Fruit fly (Drosophila melanogaster): Measurements from ENCODE around the gene CG18809.

Gene CG18809

DNA sequence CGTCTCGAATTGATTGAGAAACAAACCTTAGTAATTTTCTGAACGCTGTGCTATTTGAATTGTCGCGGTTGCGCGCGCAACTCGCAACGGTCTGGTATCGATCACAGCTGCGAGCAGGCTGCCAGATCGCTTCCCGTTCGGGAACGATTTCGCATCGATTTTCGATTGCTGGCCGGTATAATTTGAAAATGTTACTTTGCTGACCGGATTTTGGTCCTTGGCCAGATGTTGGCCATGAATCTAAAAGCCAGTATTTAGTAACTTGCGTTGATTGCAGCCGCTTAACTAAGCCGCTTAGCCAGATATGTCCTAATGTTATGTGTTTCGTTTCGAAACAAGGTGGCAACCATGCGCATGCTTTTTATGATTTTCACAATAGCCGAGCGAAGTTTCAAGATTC, 4.4 kb upstream of the CG18809 start (continued):
- TF ChIP-seq CG10979 (tag; optimal IDR thresholded peaks at IDR 0.05) = no peak
- no peak for TF ChIP-seq Hmx (GFP tag; optimal IDR thresholded peaks at IDR 0.05)
- TF ChIP-seq HLH4C (GFP tag; IDR thresholded peaks at IDR 0.05; ENCODE audit: partially characterized antibody) = peak; percentile 24; the same call in 1 of the 3 replicates
- TF ChIP-seq Fer2 (tag; optimal IDR thresholded peaks at IDR 0.05) = no peak
- no peak for TF ChIP-seq NK7.1 (GFP tag; optimal IDR thresholded peaks at IDR 0.05)
- TF ChIP-seq Hmr (GFP tag; optimal IDR thresholded peaks at IDR 0.05) = peak; percentile 16
- no peak for TF ChIP-seq CG30431 (GFP tag; optimal IDR thresholded peaks at IDR 0.05)
- peak; percentile 6 for TF ChIP-seq ind (GFP tag; optimal IDR thresholded peaks at IDR 0.05)
- no peak for TF ChIP-seq C15 (GFP tag; IDR thresholded peaks at IDR 0.05)
- no peak for TF ChIP-seq CG14965 (GFP tag; optimal IDR thresholded peaks at IDR 0.05; ENCODE audit: borderline replicate concordance)

DNA sequence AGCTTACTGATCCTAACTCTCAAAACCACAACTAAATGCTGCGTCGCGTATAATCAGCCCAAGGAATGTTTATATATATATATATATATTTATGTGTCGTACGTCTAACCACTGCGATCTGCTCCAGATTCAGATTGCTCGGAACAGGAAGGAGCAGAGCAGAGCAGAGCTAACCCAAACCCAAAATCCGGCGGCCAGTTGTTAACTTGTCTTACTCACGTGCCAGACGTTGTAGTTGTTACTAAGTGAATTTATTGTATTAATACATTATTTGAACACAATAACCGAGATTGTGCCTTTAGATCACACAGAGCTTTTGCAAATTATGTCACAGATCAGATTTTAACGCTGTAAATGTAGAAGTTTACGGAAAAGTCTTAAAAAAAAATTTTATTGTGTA, 3.9 kb upstream of the CG18809 start, which contains the start of gene Alr:
Alr (plus strand) TSS at position 301 of the 400 bp plus-strand sequence.
- TF ChIP-seq repo (GFP tag; optimal IDR thresholded peaks at IDR 0.05) (no peak), chn (GFP tag; optimal IDR thresholded peaks at IDR 0.05) (no peak), CG2116 (GFP tag; optimal IDR thresholded peaks at IDR 0.05) (no peak), twi (tag; optimal IDR thresholded peaks at IDR 0.05) (no peak), CG1792 (GFP tag; optimal IDR thresholded peaks at IDR 0.05) (no peak), croc (GFP tag; conservative IDR thresholded peaks at IDR 0.05) (no peak), amos (GFP tag; IDR thresholded peaks at IDR 0.05; ENCODE audit: partially characterized antibody) (no peak), klu (GFP tag; IDR thresholded peaks at IDR 0.05) (no peak), slou (GFP tag; optimal IDR thresholded peaks at IDR 0.05) (no peak), Mes4 (GFP tag; optimal IDR thresholded peaks at IDR 0.05) (no peak)

DNA sequence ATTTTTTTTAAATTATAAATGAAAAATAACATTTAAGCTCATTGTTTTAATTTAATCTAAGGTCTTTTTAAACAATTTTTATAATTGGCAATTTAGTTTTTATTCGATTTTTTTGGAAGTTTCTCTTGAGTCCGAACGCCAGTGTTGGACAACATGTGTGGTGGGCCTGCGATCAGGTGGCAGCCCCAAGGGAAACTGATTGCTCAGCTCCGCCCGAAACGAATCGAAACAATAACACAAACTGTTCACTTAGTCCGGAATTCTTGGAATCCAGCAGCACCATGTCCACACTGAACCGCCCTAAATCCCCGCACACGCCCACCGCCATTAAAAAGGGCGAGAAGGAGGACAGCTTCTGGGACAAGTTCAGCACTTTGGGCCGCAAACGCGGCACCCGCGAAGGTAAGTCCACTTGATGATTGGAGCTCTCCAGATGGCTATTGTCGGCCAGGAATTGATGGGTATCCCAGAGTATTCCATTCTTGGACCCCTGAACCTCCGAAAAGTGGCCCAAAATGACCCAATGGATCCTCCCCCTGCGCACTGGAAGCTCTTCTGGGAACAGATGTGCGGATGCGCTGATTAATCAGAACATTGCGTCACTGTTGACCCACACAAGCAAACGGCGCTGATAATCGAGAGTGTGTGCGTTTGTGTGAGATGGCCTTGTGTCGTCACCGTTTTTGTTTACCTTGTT, 1.9 kb upstream of the CG18809 start, which contains the start of gene parvin:
parvin (plus strand) TSS at position 134 of the 697 bp plus-strand sequence.
- TF ChIP-seq CG4617 (GFP tag; optimal IDR thresholded peaks at IDR 0.05; ENCODE audit: borderline replicate concordance) = peak; percentile 30
- TF ChIP-seq Dek (tag; optimal IDR thresholded peaks at IDR 0.05) = no peak
- peak; percentile 45; the same call in 1 of the 2 replicates for TF ChIP-seq Dref (GFP tag; IDR thresholded peaks at IDR 0.05)
- no peak for TF ChIP-seq CG17829 (tag; optimal IDR thresholded peaks at IDR 0.05)
- TF ChIP-seq CG15514 (GFP tag; optimal IDR thresholded peaks at IDR 0.05) = peak; percentile 36
- peak; percentile 37 for TF ChIP-seq pzg (GFP tag; optimal IDR thresholded peaks at IDR 0.05)
- no peak for TF ChIP-seq CG34224 (GFP tag; IDR thresholded peaks at IDR 0.05; ENCODE audit: partially characterized antibody)
- no peak for TF ChIP-seq Mes4 (GFP tag; optimal IDR thresholded peaks at IDR 0.05)
- TF ChIP-seq MESR4 (GFP tag; optimal IDR thresholded peaks at IDR 0.05) = peak; percentile 86
- TF ChIP-seq CG2889 (GFP tag; IDR thresholded peaks at IDR 0.05) = no peak
- TF ChIP-seq Drgx (GFP tag; IDR thresholded peaks at IDR 0.05) = no peak
- TF ChIP-seq Ets97D (GFP tag; optimal IDR thresholded peaks at IDR 0.05) = peak; percentile 5
- peak; percentile 69 for TF ChIP-seq ftz-f1 (GFP tag; optimal IDR thresholded peaks at IDR 0.05)
- TF ChIP-seq gsb-n (tag; optimal IDR thresholded peaks at IDR 0.05) = peak; percentile 51
- TF ChIP-seq tx (GFP tag; optimal IDR thresholded peaks at IDR 0.05) = peak; percentile 52
- TF ChIP-seq Rx (GFP tag; IDR thresholded peaks at IDR 0.05) = no peak
- peak; percentile 18; the same call in 1 of the 2 replicates for TF ChIP-seq unc-4 (GFP tag; IDR thresholded peaks at IDR 0.05; ENCODE audit: partially characterized antibody)
- TF ChIP-seq Chrac-16 (GFP tag; optimal IDR thresholded peaks at IDR 0.05) = no peak
- TF ChIP-seq CG32772 (GFP tag; IDR thresholded peaks at IDR 0.05) = no peak
- TF ChIP-seq CG10267 (tag; optimal IDR thresholded peaks at IDR 0.05) = peak; percentile 79
- TF ChIP-seq CG8089 (GFP tag; optimal IDR thresholded peaks at IDR 0.05) = no peak
- no peak for TF ChIP-seq ATbp (GFP tag; optimal IDR thresholded peaks at IDR 0.05)
- TF ChIP-seq CG16813 (GFP tag; IDR thresholded peaks at IDR 0.05; ENCODE audit: partially characterized antibody) = no peak
- TF ChIP-seq CG1603 (tag; optimal IDR thresholded peaks at IDR 0.05) = no peak
- TF ChIP-seq bowl (GFP tag; IDR thresholded peaks at IDR 0.05) = no peak
- TF ChIP-seq D19A (tag; optimal IDR thresholded peaks at IDR 0.05) = no peak
- TF ChIP-seq CHES-1-like (GFP tag; optimal IDR thresholded peaks at IDR 0.05) = no peak
- no peak for TF ChIP-seq CG13424 (tag; optimal IDR thresholded peaks at IDR 0.05)

All from whole organism, embryonic.